Worm (Caenorhabditis elegans) whole organism, mixed stage, embryonic: ENCODE results near the gene ZK938.3.

Experiments
- unc-39 ChIP-seq: fragments of 150-350 bp; optimal IDR thresholded peaks from 2 replicates; lab custom pipeline; 2014; ENCODE audit warnings: missing biosample characterization, missing genetic modification characterization

Gene ZK938.3

ce11 chrII:9781842-9782241 is 51.9 kb downstream of the ZK938.3 start, which contains the start of gene cyp-13A1:
Gene cyp-13A1 (minus strand): TSS chrII:9781997.
- no peak for TF ChIP-seq unc-39 (tag; lab: Kevin White, UChicago)
